Fruit fly (Drosophila melanogaster) whole organism: ENCODE measurements around the gene mib1.

ENCODE experiments used
- CG8478 ChIP-seq: fragments of >200 bp; optimal IDR thresholded peaks from 2 replicates; lab custom pipeline; 2018; ENCODE audit warnings: inconsistent platforms
- Dll ChIP-seq: fragments of >200 bp; optimal IDR thresholded peaks from 2 replicates; lab custom pipeline; 2017
- pan ChIP-seq: fragments of >200 bp; optimal IDR thresholded peaks from 2 replicates; lab custom pipeline; 2017
- psq ChIP-seq: fragments of >200 bp; optimal IDR thresholded peaks from 2 replicates; lab custom pipeline; 2017
- usp ChIP-seq: fragments of >200 bp; optimal IDR thresholded peaks from 2 replicates; lab custom pipeline; 2017; ENCODE audit warnings: missing biosample characterization, missing genetic modification characterization, mixed read lengths

DNA sequence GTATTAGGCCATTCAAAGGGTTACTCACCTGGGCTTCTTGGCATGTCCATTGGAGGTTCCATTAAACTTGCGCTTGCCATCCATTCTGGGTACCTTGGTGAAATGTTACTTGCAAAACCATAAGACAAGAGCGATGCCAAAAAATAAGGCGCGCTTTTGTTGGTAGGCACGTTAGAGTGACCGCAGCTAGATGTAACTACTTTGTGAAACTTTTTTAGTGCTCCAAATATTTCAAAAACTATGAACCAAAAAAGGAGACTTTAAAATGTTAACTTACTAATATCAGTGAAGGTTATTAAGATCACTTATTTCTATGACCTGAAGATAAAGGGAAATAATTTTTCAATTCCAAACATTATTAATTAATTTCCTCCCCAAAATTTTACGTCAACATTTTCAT lies 24.0 kb downstream of the mib1 start, which contains the start of gene PolD1:
- TF ChIP-seq CG8478 (lab: Kevin White, UChicago) (no peak), pan (no peak), Dll (no peak), psq (lab: Kevin White, UChicago) (no peak), usp (GFP tag; lab: Kevin White, UChicago) (no peak)
